1 fruit fly cellular context compared by ENCODE assay signal in genomic region chr3R:9762955-9763931, dm6.
TF ChIP-seq lines count a peak whose summit lies in the region.

TSS of gene Snap24 (minus strand) at chr3R:9763150.
TSS of gene CG8478 (plus strand) at chr3R:9763650.

TF ChIP-seq in whole organism, embryonic, 481 proteins besides CTCF, POLR2A, EP300 and RAD21 (continued from another document):
- TF ChIP-seq CG15601 (tag; optimal IDR thresholded peaks at IDR 0.05; lab: Kevin White, UChicago) (no peak), CG11560 (tag; IDR thresholded peaks at IDR 0.05; lab: Robert Waterston, UW) (no peak), grau (tag; optimal IDR thresholded peaks at IDR 0.05; lab: Kevin White, UChicago) (peak; percentile 0), az2 (GFP tag; optimal IDR thresholded peaks at IDR 0.05; lab: Kevin White, UChicago) (no peak), Hmx (GFP tag; optimal IDR thresholded peaks at IDR 0.05; lab: Kevin White, UChicago) (no peak), grn (GFP tag; optimal IDR thresholded peaks at IDR 0.05; lab: Kevin White, UChicago) (no peak), CG7357 (GFP tag; IDR thresholded peaks at IDR 0.05; lab: Robert Waterston, UW) (peak; percentile 96), CG9876 (GFP tag; optimal IDR thresholded peaks at IDR 0.05; lab: Kevin White, UChicago) (no peak), Dref (GFP tag; IDR thresholded peaks at IDR 0.05; lab: Robert Waterston, UW) (peak; percentile 87), sd (tag; optimal IDR thresholded peaks at IDR 0.05; lab: Kevin White, UChicago) (no peak), CG8924 (tag; optimal IDR thresholded peaks at IDR 0.05; lab: Kevin White, UChicago) (peak; percentile 14), CG14441 (GFP tag; IDR thresholded peaks at IDR 0.05; lab: Robert Waterston, UW) (no peak), CG1529 (GFP tag; optimal IDR thresholded peaks at IDR 0.05; lab: Kevin White, UChicago) (no peak), corto (GFP tag; optimal IDR thresholded peaks at IDR 0.05; lab: Kevin White, UChicago) (no peak), Pdp1 (GFP tag; optimal IDR thresholded peaks at IDR 0.05; lab: Kevin White, UChicago) (peak in 1 of 2 experiments; percentile 22), ci (GFP tag; IDR thresholded peaks at IDR 0.05; lab: Robert Waterston, UW) (no peak), GATAe (GFP tag; conservative IDR thresholded peaks at IDR 0.05; lab: Robert Waterston, UW) (no peak), schlank (tag; optimal IDR thresholded peaks at IDR 0.05; lab: Kevin White, UChicago) (no peak), hbn (GFP tag; IDR thresholded peaks at IDR 0.05; lab: Robert Waterston, UW; ENCODE audit: partially characterized antibody) (peak; percentile 65), CG11696 (GFP tag; IDR thresholded peaks at IDR 0.05; lab: Robert Waterston, UW) (no peak), Gsc (GFP tag; IDR thresholded peaks at IDR 0.05; lab: Robert Waterston, UW) (no peak), Hr51 (GFP tag; optimal IDR thresholded peaks at IDR 0.05; lab: Kevin White, UChicago) (no peak), dimm (GFP tag; IDR thresholded peaks at IDR 0.05; lab: Robert Waterston, UW) (no peak), CoRest (tag; optimal IDR thresholded peaks at IDR 0.05; lab: Kevin White, UChicago) (peak; percentile 15), CG5180 (GFP tag; optimal IDR thresholded peaks at IDR 0.05; lab: Kevin White, UChicago) (no peak), CG32767 (GFP tag; IDR thresholded peaks at IDR 0.05; lab: Robert Waterston, UW) (no peak), CG15479 (GFP tag; optimal IDR thresholded peaks at IDR 0.05; lab: Kevin White, UChicago) (no peak), dan (GFP tag; IDR thresholded peaks at IDR 0.05; lab: Robert Waterston, UW) (no peak), yki (optimal IDR thresholded peaks at IDR 0.05; lab: Kevin White, UChicago) (no peak), ATbp (GFP tag; optimal IDR thresholded peaks at IDR 0.05; lab: Kevin White, UChicago) (no peak), CG33213 (GFP tag; optimal IDR thresholded peaks at IDR 0.05; lab: Kevin White, UChicago) (no peak), ase (GFP tag; IDR thresholded peaks at IDR 0.05; lab: Robert Waterston, UW) (no peak), row (GFP tag; IDR thresholded peaks at IDR 0.05; lab: Robert Waterston, UW) (peak; percentile 70), Awh (GFP tag; IDR thresholded peaks at IDR 0.05; lab: Robert Waterston, UW) (no peak), CG6175 (GFP tag; IDR thresholded peaks at IDR 0.05; lab: Robert Waterston, UW) (no peak), dysf (GFP tag; IDR thresholded peaks at IDR 0.05; lab: Robert Waterston, UW) (no peak), CG4328 (GFP tag; optimal IDR thresholded peaks at IDR 0.05; lab: Kevin White, UChicago) (no peak), aop (GFP tag; IDR thresholded peaks at IDR 0.05; lab: Robert Waterston, UW) (no peak), Rx (GFP tag; IDR thresholded peaks at IDR 0.05; lab: Robert Waterston, UW) (no peak), lola (GFP tag; optimal IDR thresholded peaks at IDR 0.05; lab: Kevin White, UChicago) (no peak), run (tag; optimal IDR thresholded peaks at IDR 0.05; lab: Kevin White, UChicago) (no peak), CG9437 (GFP tag; optimal IDR thresholded peaks at IDR 0.05; lab: Kevin White, UChicago) (no peak), CG1792 (GFP tag; optimal IDR thresholded peaks at IDR 0.05; lab: Kevin White, UChicago) (no peak), CG3163 (GFP tag; optimal IDR thresholded peaks at IDR 0.05; lab: Kevin White, UChicago) (no peak), stwl (tag; optimal IDR thresholded peaks at IDR 0.05; lab: Kevin White, UChicago) (peak; percentile 91), mam (GFP tag; optimal IDR thresholded peaks at IDR 0.05; lab: Kevin White, UChicago) (peak; percentile 2), CG17802 (tag; optimal IDR thresholded peaks at IDR 0.05; lab: Kevin White, UChicago) (peak; percentile 92), Elba2 (GFP tag; optimal IDR thresholded peaks at IDR 0.05; lab: Kevin White, UChicago) (peak; percentile 87), CG5953 (GFP tag; IDR thresholded peaks at IDR 0.05; lab: Robert Waterston, UW) (no peak), gsb (GFP tag; IDR thresholded peaks at IDR 0.05; lab: Robert Waterston, UW) (no peak), fu2 (GFP tag; optimal IDR thresholded peaks at IDR 0.05; lab: Kevin White, UChicago) (no peak), pnt (GFP tag; optimal IDR thresholded peaks at IDR 0.05; lab: Kevin White, UChicago) (no peak), Mrtf (GFP tag; IDR thresholded peaks at IDR 0.05; lab: Robert Waterston, UW) (no peak), CG30403 (GFP tag; optimal IDR thresholded peaks at IDR 0.05; lab: Kevin White, UChicago) (peak; percentile 30), CG6813 (GFP tag; optimal IDR thresholded peaks at IDR 0.05; lab: Kevin White, UChicago) (no peak), CG16815 (GFP tag; optimal IDR thresholded peaks at IDR 0.05; lab: Kevin White, UChicago) (no peak), CG16779 (GFP tag; IDR thresholded peaks at IDR 0.05; lab: Robert Waterston, UW) (no peak), gt (GFP tag; IDR thresholded peaks at IDR 0.05; lab: Robert Waterston, UW) (no peak), CkIIα-i1 (GFP tag; IDR thresholded peaks at IDR 0.05; lab: Robert Waterston, UW) (no peak), klu (GFP tag; IDR thresholded peaks at IDR 0.05; lab: Robert Waterston, UW) (no peak), NFAT (GFP tag; IDR thresholded peaks at IDR 0.05; lab: Robert Waterston, UW) (no peak)
TF ChIP-seq in whole organism, embryonic: peak in this region for 87.
